Worm (Caenorhabditis elegans) whole organism, L2 larva: Measurements from ENCODE around the gene F13H8.5.

Source experiments
- aly-2 ChIP-seq: fragments of 150-350 bp; optimal IDR thresholded peaks from 2 replicates; lab custom pipeline; 2014; ENCODE audit warnings: missing biosample characterization, missing genetic modification characterization
- ceh-82 ChIP-seq: fragments of 150-350 bp; optimal IDR thresholded peaks from 2 replicates; lab custom pipeline; 2014; ENCODE audit warnings: missing biosample characterization, missing genetic modification characterization
- lin-13 ChIP-seq: fragments of 150-350 bp; optimal IDR thresholded peaks from 2 replicates; lab custom pipeline; 2014; ENCODE audit warnings: missing biosample characterization, missing genetic modification reagents, missing genetic modification characterization
- lsy-2 ChIP-seq, 2 experiments: fragments of 150-350 bp in 1 of 2; sonication (generic microtip) in 1 of 2; optimal IDR thresholded peaks; 2 replicates each; lab custom pipeline; 2014 to 2017; ENCODE audit warnings: missing biosample characterization in 2 of 2, missing genetic modification characterization in 2 of 2
- skn-1 ChIP-seq: sonication (generic microtip); optimal IDR thresholded peaks from 2 replicates; lab custom pipeline; 2017; ENCODE audit warnings: missing biosample characterization, missing genetic modification characterization
- snpc-4 ChIP-seq: fragments of 150-350 bp; optimal IDR thresholded peaks from 2 replicates; lab custom pipeline; 2014; ENCODE audit warnings: missing biosample characterization, missing genetic modification characterization
- ztf-11 ChIP-seq: sonication (generic microtip); optimal IDR thresholded peaks from 2 replicates; lab custom pipeline; 2017; ENCODE audit warnings: missing biosample characterization, missing genetic modification characterization

ce11 chrII:6257220-6257877 is 1.4 kb upstream of the F13H8.5 start:
- TF ChIP-seq skn-1 (tag; lab: Kevin White, UChicago) (no peak), snpc-4 (tag; lab: Kevin White, UChicago) (no peak), lsy-2 (tag; optimal IDR thresholded peaks at IDR 0.05; lab: Kevin White, UChicago) (no peak), ztf-11 (tag; lab: Kevin White, UChicago) (no peak), aly-2 (no peak), ceh-82 (no peak), lin-13 (GFP tag; lab: Kevin White, UChicago) (no peak)
